Fruit fly (Drosophila melanogaster) whole organism: ENCODE data around the gene robl37BC.

Experiments
- EcR ChIP-seq, 2 experiments: fragments of >200 bp; optimal IDR thresholded peaks; 2 replicates each; lab custom pipeline; 2017; ENCODE audit warnings: missing biosample characterization in 2 of 2, missing genetic modification characterization in 2 of 2, missing genetic modification reagents in 2 of 2
- psq ChIP-seq: fragments of >200 bp; optimal IDR thresholded peaks from 2 replicates; lab custom pipeline; 2017

dm6 chr2L:19054516-19054887 lies 43.8 kb downstream of the robl37BC start:
- TF ChIP-seq psq (lab: Kevin White, UChicago) (no peak), EcR (GFP tag; optimal IDR thresholded peaks at IDR 0.05; lab: Kevin White, UChicago) (no peak)
